Worm (Caenorhabditis elegans) whole organism, L4 larva: Measurements from ENCODE around the gene dct-8.

ENCODE experiments used
- D1046.2 ChIP-seq: fragments of 200-800 bp; sonication (Bioruptor generic); IDR thresholded peaks from 2 replicates; pipeline ENCODE4 v1.3.6; 2022; ENCODE audit warnings: missing genetic modification characterization, missing compliant biosample characterization
- F10B5.3 ChIP-seq: sonication (generic microtip); optimal IDR thresholded peaks from 2 replicates; lab custom pipeline; 2016; ENCODE audit warnings: mild to moderate bottlenecking, missing genetic modification characterization, missing compliant biosample characterization
- F26F4.8 ChIP-seq: fragments of 200-800 bp; sonication (Bioruptor generic); conservative IDR thresholded peaks from 2 replicates; pipeline ENCODE4 v1.3.6; 2022; ENCODE audit warnings: missing genetic modification characterization, missing compliant biosample characterization
- F44E2.7 ChIP-seq: fragments of 200-800 bp; sonication (Bioruptor generic); IDR thresholded peaks from 2 replicates; pipeline ENCODE4 v2.1.2; 2022; ENCODE audit warnings: missing genetic modification characterization, missing compliant biosample characterization
- R02D3.7 ChIP-seq: fragments of 150-350 bp; sonication (generic microtip); optimal IDR thresholded peaks from 3 replicates; lab custom pipeline; 2014; ENCODE audit warnings: missing biosample characterization, missing genetic modification characterization
- Y48G9A.11 ChIP-seq: fragments of 200-800 bp; sonication (Bioruptor generic); IDR thresholded peaks from 2 replicates; pipeline ENCODE4 v1.3.6; 2022; ENCODE audit warnings: missing genetic modification reagents, missing genetic modification characterization, missing compliant biosample characterization
- aha-1 ChIP-seq: fragments of 150-350 bp; peaks from one replicate; lab custom pipeline; 2014; ENCODE audit warnings: missing biosample characterization, missing genetic modification characterization
- arid-1 ChIP-seq: fragments of 200-800 bp; sonication (Bioruptor generic); conservative IDR thresholded peaks from 2 replicates; pipeline ENCODE4 v1.3.6; 2022; ENCODE audit warnings: missing genetic modification reagents, missing genetic modification characterization, missing compliant biosample characterization
- attf-4 ChIP-seq: sonication (generic microtip); optimal IDR thresholded peaks from 3 replicates; lab custom pipeline; 2017; ENCODE audit warnings: missing biosample characterization, missing genetic modification characterization
- ceh-32 ChIP-seq: sonication (generic microtip); optimal IDR thresholded peaks from 2 replicates; lab custom pipeline; 2016; ENCODE audit warnings: mild to moderate bottlenecking, missing genetic modification characterization, missing compliant biosample characterization; ENCODE audit not compliant: poor library complexity
- ceh-62 ChIP-seq: sonication (generic microtip); optimal IDR thresholded peaks from 2 replicates; lab custom pipeline; 2017; ENCODE audit warnings: missing biosample characterization, missing genetic modification characterization
- cey-2 ChIP-seq: sonication (generic microtip); optimal IDR thresholded peaks from 3 replicates; lab custom pipeline; 2017; ENCODE audit warnings: missing genetic modification characterization, mild to moderate bottlenecking, missing compliant biosample characterization, antibody characterized with exemption, borderline replicate concordance; ENCODE audit not compliant: insufficient read depth
- daf-16 ChIP-seq, 3 experiments: sonication (generic microtip); optimal IDR thresholded peaks; 2 replicates each; lab custom pipeline; 2016 to 2017; ENCODE audit warnings: missing genetic modification characterization in 3 of 3, missing genetic modification reagents in 3 of 3, mild to moderate bottlenecking in 2 of 3, missing compliant biosample characterization in 2 of 3, missing biosample characterization in 1 of 3, moderate library complexity in 1 of 3
- dmd-6 ChIP-seq: fragments of 200-800 bp; sonication (Bioruptor generic); IDR thresholded peaks from 2 replicates; pipeline ENCODE4 v1.3.6; 2022; ENCODE audit warnings: missing genetic modification reagents, missing genetic modification characterization, missing compliant biosample characterization
- dmd-8 ChIP-seq: fragments of 200-800 bp; sonication (Bioruptor generic); IDR thresholded peaks from 2 replicates; pipeline ENCODE4 v1.3.6; 2022; ENCODE audit warnings: missing genetic modification characterization, missing compliant biosample characterization
- dmd-9 ChIP-seq: fragments of 200-800 bp; sonication (Bioruptor generic); IDR thresholded peaks from 2 replicates; pipeline ENCODE4 v1.3.6; 2022; ENCODE audit warnings: missing genetic modification reagents, missing genetic modification characterization, missing compliant biosample characterization
- egl-27 ChIP-seq: sonication (generic microtip); optimal IDR thresholded peaks from 3 replicates; lab custom pipeline; 2017; ENCODE audit warnings: missing biosample characterization, missing genetic modification reagents, missing genetic modification characterization
- hlh-30 ChIP-seq: sonication (generic microtip); optimal IDR thresholded peaks from 2 replicates; lab custom pipeline; 2017; ENCODE audit warnings: antibody characterized with exemption, mild to moderate bottlenecking, missing genetic modification characterization, missing compliant biosample characterization; ENCODE audit not compliant: insufficient read depth
- hmg-1.1 ChIP-seq: fragments of 200-800 bp; sonication (Bioruptor generic); IDR thresholded peaks from 2 replicates; pipeline ENCODE4 v1.3.6; 2022; ENCODE audit warnings: missing genetic modification reagents, missing genetic modification characterization, missing compliant biosample characterization
- lim-7 ChIP-seq: fragments of 200-800 bp; sonication (Bioruptor generic); IDR thresholded peaks from 2 replicates; pipeline ENCODE4 v1.3.6; 2022; ENCODE audit warnings: missing genetic modification characterization, missing compliant biosample characterization
- lin-15B ChIP-seq: fragments of 150-350 bp; sonication (generic microtip); optimal IDR thresholded peaks from 3 replicates; lab custom pipeline; 2014; ENCODE audit warnings: missing biosample characterization, missing genetic modification characterization
- lin-39 ChIP-seq: fragments of 150-350 bp; optimal IDR thresholded peaks from 2 replicates; lab custom pipeline; 2014; ENCODE audit warnings: missing biosample characterization, missing genetic modification reagents, missing genetic modification characterization
- lir-3 ChIP-seq: sonication (generic microtip); optimal IDR thresholded peaks from 2 replicates; lab custom pipeline; 2016; ENCODE audit warnings: mild to moderate bottlenecking, missing genetic modification characterization, missing compliant biosample characterization
- madf-5 ChIP-seq, 2 experiments: fragments of 200-800 bp; sonication (Bioruptor generic); IDR thresholded peaks; 2 replicates each; pipeline ENCODE4 v1.3.6; 2022; ENCODE audit warnings: missing compliant biosample characterization in 2 of 2, missing genetic modification characterization in 2 of 2
- mdl-1 ChIP-seq, 2 experiments: fragments of 150-350 bp in 1 of 2; sonication (generic microtip) in 1 of 2; optimal IDR thresholded peaks; 2 replicates each; lab custom pipeline; 2014 to 2017; ENCODE audit warnings: missing biosample characterization in 2 of 2, missing genetic modification characterization in 2 of 2
- mdt-29 ChIP-seq: fragments of 200-800 bp; sonication (Bioruptor generic); IDR thresholded peaks from 2 replicates; pipeline ENCODE4 v1.3.6; 2022; ENCODE audit warnings: missing genetic modification reagents, missing genetic modification characterization, missing compliant biosample characterization
- mxl-3 ChIP-seq: fragments of 200-800 bp; sonication (Bioruptor generic); optimal IDR thresholded peaks from 2 replicates; lab custom pipeline; 2018; ENCODE audit warnings: mild to moderate bottlenecking, missing genetic modification characterization, missing compliant biosample characterization
- nhr-102 ChIP-seq: sonication (generic microtip); optimal IDR thresholded peaks from 2 replicates; lab custom pipeline; 2016; ENCODE audit warnings: mild to moderate bottlenecking, missing genetic modification characterization, moderate library complexity, missing compliant biosample characterization
- nhr-111 ChIP-seq: fragments of 200-800 bp; sonication (Bioruptor generic); optimal IDR thresholded peaks from 2 replicates; lab custom pipeline; 2018; ENCODE audit warnings: mild to moderate bottlenecking, missing genetic modification characterization, missing compliant biosample characterization
- nhr-237 ChIP-seq: sonication (generic microtip); optimal IDR thresholded peaks from 2 replicates; lab custom pipeline; 2017; ENCODE audit warnings: missing biosample characterization, missing genetic modification characterization
- nhr-42 ChIP-seq: fragments of 200-800 bp; sonication (Bioruptor generic); IDR thresholded peaks from 2 replicates; pipeline ENCODE4 v1.3.6; 2022; ENCODE audit warnings: missing genetic modification characterization, missing compliant biosample characterization
- nhr-6 ChIP-seq: fragments of 150-350 bp; optimal IDR thresholded peaks from 2 replicates; lab custom pipeline; 2014; ENCODE audit warnings: missing biosample characterization, missing genetic modification characterization
- nhr-77 ChIP-seq: fragments of 150-350 bp; optimal IDR thresholded peaks from 2 replicates; lab custom pipeline; 2014; ENCODE audit warnings: missing biosample characterization, missing genetic modification characterization
- pha-4 ChIP-seq, 2 experiments: fragments of 150-350 bp in 1 of 2; fragments of 200-800 bp in 1 of 2; sonication (Bioruptor generic) in 1 of 2; IDR thresholded peaks in 1 of 2; optimal IDR thresholded peaks in 1 of 2; 2 replicates each; pipeline versions ENCODE4 v1.3.6 to Lab custom; 2014 to 2022; ENCODE audit warnings: missing genetic modification characterization in 2 of 2, missing genetic modification reagents in 2 of 2, missing biosample characterization in 1 of 2, missing compliant biosample characterization in 1 of 2
- pqm-1 ChIP-seq: sonication (generic microtip); optimal IDR thresholded peaks from 2 replicates; lab custom pipeline; 2017; ENCODE audit warnings: missing biosample characterization, missing genetic modification characterization
- rbr-2 ChIP-seq: sonication (generic microtip); optimal IDR thresholded peaks from 2 replicates; lab custom pipeline; 2016; ENCODE audit warnings: missing genotype, missing genetic modification characterization, missing compliant biosample characterization
- set-16 ChIP-seq: fragments of 200-800 bp; sonication (Bioruptor generic); IDR thresholded peaks from 2 replicates; pipeline ENCODE4 v1.3.6; 2022; ENCODE audit warnings: missing genetic modification reagents, missing genetic modification characterization, missing compliant biosample characterization
- snpc-1.2 ChIP-seq: fragments of 200-800 bp; sonication (Bioruptor generic); IDR thresholded peaks from 2 replicates; pipeline ENCODE4 v1.3.6; 2022; ENCODE audit warnings: missing genetic modification reagents, missing genetic modification characterization, missing compliant biosample characterization
- spr-3 ChIP-seq: fragments of 200-800 bp; sonication (Bioruptor generic); optimal IDR thresholded peaks from 2 replicates; lab custom pipeline; 2018; ENCODE audit warnings: mild to moderate bottlenecking, missing genetic modification characterization, missing compliant biosample characterization
- tra-1 ChIP-seq: fragments of 200-800 bp; sonication (Bioruptor generic); IDR thresholded peaks from 2 replicates; pipeline ENCODE4 v1.3.6; 2022; ENCODE audit warnings: missing genetic modification reagents, missing genetic modification characterization, missing compliant biosample characterization
- unc-39 ChIP-seq: sonication (generic microtip); optimal IDR thresholded peaks from 2 replicates; lab custom pipeline; 2017; ENCODE audit warnings: missing biosample characterization, missing genetic modification characterization
- unc-62 ChIP-seq, 3 experiments: fragments of 150-350 bp in 1 of 3; sonication (generic microtip); optimal IDR thresholded peaks in 2 of 3; peaks in 1 of 3; 1 replicate in 1 of 3; 2 replicates in 2 of 3; lab custom pipeline; 2014 to 2017; ENCODE audit warnings: missing biosample characterization in 3 of 3, missing genetic modification characterization in 3 of 3, missing genetic modification reagents in 3 of 3, missing genotype in 1 of 3
- zfp-2 ChIP-seq: sonication (generic microtip); optimal IDR thresholded peaks from 2 replicates; lab custom pipeline; 2016; ENCODE audit warnings: mild to moderate bottlenecking, missing genetic modification characterization, missing compliant biosample characterization

Gene dct-8

DNA sequence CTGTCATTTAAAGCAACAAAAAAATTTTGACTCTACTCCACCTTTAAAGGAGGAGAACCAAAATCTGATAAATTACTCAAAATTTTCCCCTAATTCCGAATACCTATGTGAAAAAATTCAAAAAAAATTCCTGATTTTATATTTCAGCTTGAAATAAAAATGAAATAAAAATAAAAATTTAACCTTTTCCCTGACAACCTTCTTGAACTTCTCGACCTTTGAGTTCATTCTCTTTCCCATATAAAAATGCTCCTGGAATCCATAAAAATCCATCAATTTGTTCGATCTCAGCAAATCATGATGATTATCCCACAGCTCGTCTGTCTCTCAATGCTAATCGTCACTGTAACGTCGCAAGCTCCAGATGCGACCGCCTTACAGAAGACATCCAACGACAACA lies 8.1 kb downstream of the dct-8 start, which contains the start of gene F56D6.6:
Gene F56D6.6 (plus strand): TSS at position 301 of the 400 bp plus-strand sequence.
- no peak for TF ChIP-seq F44E2.7 (GFP tag; lab: Robert Waterston, UW)
- TF ChIP-seq ceh-32 (tag; lab: Kevin White, UChicago) = no peak
- TF ChIP-seq lin-39 = no peak
- no peak for TF ChIP-seq attf-4 (tag; lab: Kevin White, UChicago)
- no peak for TF ChIP-seq cey-2
- no peak for TF ChIP-seq egl-27 (tag; lab: Kevin White, UChicago)
- TF ChIP-seq hmg-1.1 (GFP tag; lab: Robert Waterston, UW) = no peak
- no peak for TF ChIP-seq zfp-2 (tag; lab: Kevin White, UChicago)
- TF ChIP-seq nhr-102 (tag; lab: Kevin White, UChicago) = no peak
- no peak for TF ChIP-seq dmd-8 (GFP tag; lab: Robert Waterston, UW)
- TF ChIP-seq madf-5 (GFP tag; IDR thresholded peaks at IDR 0.05; lab: Robert Waterston, UW) = no peak
- TF ChIP-seq nhr-42 (GFP tag; lab: Robert Waterston, UW) = no peak

- TF ChIP-seq dmd-9 (GFP tag; lab: Robert Waterston, UW) (no peak), nhr-42 (GFP tag; lab: Robert Waterston, UW) (no peak), ceh-62 (tag; lab: Kevin White, UChicago) (no peak), R02D3.7 (no peak), rbr-2 (tag; lab: Kevin White, UChicago) (no peak), arid-1 (GFP tag; lab: Robert Waterston, UW) (no peak), F26F4.8 (no peak), pqm-1 (no peak)
These were observed 9.8 kb downstream of the dct-8 start, which contains the start of gene F56D6.21 for ce11 chrIV:3904620-3905019. Gene F56D6.21, plus strand, starts transcription at chrIV:3904920.

- TF ChIP-seq nhr-77 = no peak
- no peak for TF ChIP-seq tra-1 (GFP tag; lab: Robert Waterston, UW)
- no peak for TF ChIP-seq mdl-1 (tag; optimal IDR thresholded peaks at IDR 0.05; lab: Kevin White, UChicago)
- no peak for TF ChIP-seq D1046.2 (GFP tag; lab: Robert Waterston, UW)
- no peak for TF ChIP-seq attf-4 (tag; lab: Kevin White, UChicago)
- no peak for TF ChIP-seq aha-1 (tag; lab: Kevin White, UChicago)
- TF ChIP-seq unc-39 = no peak
- no peak for TF ChIP-seq spr-3 (GFP tag; lab: Kevin White, UChicago)
- TF ChIP-seq, all 104 proteins: peak for 0
These were observed 11.5 kb downstream of the dct-8 start, which contains the start of gene F56D6.11 for ce11 chrIV:3906393-3906792. Gene F56D6.11, minus strand, starts transcription at chrIV:3906493.

ce11 chrIV:3907506-3908188 lies 12.8 kb downstream of the dct-8 start, which contains the start of the genes F56D6.22 and F56D6.12:
Gene F56D6.22, minus strand, starts transcription at chrIV:3907606.
Gene F56D6.12, plus strand, starts transcription at chrIV:3908138.
- TF ChIP-seq snpc-1.2 (GFP tag; lab: Robert Waterston, UW) = no peak
- no peak for TF ChIP-seq nhr-6 (tag; lab: Kevin White, UChicago)
- no peak for TF ChIP-seq Y48G9A.11 (GFP tag; lab: Robert Waterston, UW)
- no peak for TF ChIP-seq D1046.2 (GFP tag; lab: Robert Waterston, UW)
- no peak for TF ChIP-seq unc-62 (GFP tag; optimal IDR thresholded peaks at IDR 0.05 in 1 of 2; lab: Kevin White, UChicago)
- no peak for TF ChIP-seq unc-62 (tag; optimal IDR thresholded peaks at IDR 0.05; lab: Kevin White, UChicago)
- TF ChIP-seq mdt-29 = no peak

ce11 chrIV:3909114-3909513 lies 14.2 kb downstream of the dct-8 start, which contains the start of gene F56D6.13:
Gene F56D6.13, plus strand, starts transcription at chrIV:3909414.
- no peak for TF ChIP-seq set-16 (GFP tag; lab: Robert Waterston, UW)
- TF ChIP-seq daf-16 (GFP tag; optimal IDR thresholded peaks at IDR 0.05; lab: Kevin White, UChicago) = no peak
- TF ChIP-seq daf-16 (tag; optimal IDR thresholded peaks at IDR 0.05; lab: Kevin White, UChicago) = no peak
- no peak for TF ChIP-seq nhr-237 (tag; lab: Kevin White, UChicago)
- no peak for TF ChIP-seq F10B5.3 (tag; lab: Kevin White, UChicago)
- no peak for TF ChIP-seq lir-3 (tag; lab: Kevin White, UChicago)
- TF ChIP-seq hlh-30 = no peak
- TF ChIP-seq dmd-6 (GFP tag; lab: Robert Waterston, UW) = no peak
- TF ChIP-seq nhr-111 (GFP tag; lab: Kevin White, UChicago) = no peak
- TF ChIP-seq lin-15B (tag; lab: Kevin White, UChicago) = no peak
- TF ChIP-seq pha-4 (GFP tag; IDR thresholded peaks at IDR 0.05; lab: Robert Waterston, UW) = no peak
- no peak for TF ChIP-seq pha-4 (tag; optimal IDR thresholded peaks at IDR 0.05; lab: Kevin White, UChicago)
- TF ChIP-seq mxl-3 = no peak
- TF ChIP-seq attf-4 (tag; lab: Kevin White, UChicago) = no peak
- no peak for TF ChIP-seq lim-7 (GFP tag; lab: Robert Waterston, UW)
- TF ChIP-seq, all 104 proteins: peak for 0
